Worm (Caenorhabditis elegans) whole organism, young adult: Measurements from ENCODE around the gene F11G11.15.
"Not testable (repeated sequence)": the region's sequence is repeated elsewhere in the genome, so short reads cannot be mapped to it uniquely, and the experiment has no call there.

ENCODE experiments used
- B0336.3 ChIP-seq: fragments of 200-800 bp; sonication (Bioruptor generic); IDR thresholded peaks from 2 replicates; pipeline ENCODE4 v1.3.6; 2022; ENCODE audit warnings: missing genetic modification characterization, missing compliant biosample characterization
- C06A6.2 ChIP-seq: fragments of 200-800 bp; sonication (Bioruptor generic); conservative IDR thresholded peaks from 2 replicates; pipeline ENCODE4 v1.3.6; 2022; ENCODE audit warnings: missing genetic modification characterization, missing compliant biosample characterization
- D2030.7 ChIP-seq: fragments of 200-800 bp; sonication (Bioruptor generic); IDR thresholded peaks from 2 replicates; pipeline ENCODE4 v1.3.6; 2022; ENCODE audit warnings: missing genetic modification reagents, missing genetic modification characterization, missing compliant biosample characterization
- F57A8.1 ChIP-seq: fragments of 200-800 bp; sonication (Bioruptor generic); optimal IDR thresholded peaks from 2 replicates; lab custom pipeline; 2018; ENCODE audit warnings: mild to moderate bottlenecking, missing genetic modification characterization, moderate library complexity, missing compliant biosample characterization
- K12H6.12 ChIP-seq: fragments of 200-800 bp; sonication (Bioruptor generic); optimal IDR thresholded peaks from 2 replicates; lab custom pipeline; 2018; ENCODE audit warnings: mild to moderate bottlenecking, missing genetic modification characterization, missing compliant biosample characterization
- T07F8.4 ChIP-seq: sonication (generic microtip); optimal IDR thresholded peaks from 2 replicates; lab custom pipeline; 2016; ENCODE audit warnings: mild to moderate bottlenecking, missing genetic modification characterization, moderate library complexity, missing compliant biosample characterization
- Y53G8AR.9 ChIP-seq: fragments of 200-800 bp; sonication (Bioruptor generic); conservative IDR thresholded peaks from 2 replicates; pipeline ENCODE4 v1.3.6; 2022; ENCODE audit warnings: missing genetic modification reagents, missing genetic modification characterization, missing compliant biosample characterization
- akir-1 ChIP-seq: fragments of 200-800 bp; sonication (Bioruptor generic); optimal IDR thresholded peaks from 2 replicates; lab custom pipeline; 2018; ENCODE audit warnings: mild to moderate bottlenecking, missing genetic modification characterization, moderate library complexity, missing compliant biosample characterization
- bed-1 ChIP-seq: fragments of 200-800 bp; sonication (Bioruptor generic); IDR thresholded peaks from 2 replicates; pipeline ENCODE4 v1.3.6; 2022; ENCODE audit warnings: missing genetic modification reagents, missing genetic modification characterization, missing compliant biosample characterization
- chd-7 ChIP-seq: sonication (generic microtip); optimal IDR thresholded peaks from 2 replicates; lab custom pipeline; 2016; ENCODE audit warnings: mild to moderate bottlenecking, missing genetic modification characterization, moderate library complexity, missing compliant biosample characterization
- dpff-1 ChIP-seq: sonication (generic microtip); optimal IDR thresholded peaks from 2 replicates; lab custom pipeline; 2017; ENCODE audit warnings: mild to moderate bottlenecking, missing genetic modification characterization, missing compliant biosample characterization
- egl-18 ChIP-seq: fragments of 200-800 bp; sonication (Bioruptor generic); IDR thresholded peaks from 2 replicates; pipeline ENCODE4 v1.3.6; 2022; ENCODE audit warnings: missing genetic modification reagents, missing genetic modification characterization, missing compliant biosample characterization
- him-1 ChIP-seq: sonication (generic microtip); optimal IDR thresholded peaks from 2 replicates; lab custom pipeline; 2016; ENCODE audit warnings: missing genotype, missing genetic modification reagents, missing genetic modification characterization, missing compliant biosample characterization
- hmg-1.2 ChIP-seq: fragments of 200-800 bp; sonication (Bioruptor generic); IDR thresholded peaks from 2 replicates; pipeline ENCODE4 v1.3.6; 2022; ENCODE audit warnings: missing genetic modification reagents, missing genetic modification characterization, missing compliant biosample characterization
- madf-6 ChIP-seq: fragments of 200-800 bp; sonication (Bioruptor generic); IDR thresholded peaks from 2 replicates; pipeline ENCODE4 v1.3.6; 2022; ENCODE audit warnings: missing genetic modification reagents, missing genetic modification characterization, missing compliant biosample characterization
- mcd-1 ChIP-seq: fragments of 200-800 bp; sonication (Bioruptor generic); IDR thresholded peaks from 2 replicates; pipeline ENCODE4 v1.3.6; 2022; ENCODE audit warnings: missing genetic modification reagents, missing genetic modification characterization, missing compliant biosample characterization
- nhr-80 ChIP-seq: sonication (generic microtip); optimal IDR thresholded peaks from 2 replicates; lab custom pipeline; 2016; ENCODE audit warnings: missing genetic modification characterization, missing compliant biosample characterization
- rcor-1 ChIP-seq: fragments of 200-800 bp; sonication (Bioruptor generic); IDR thresholded peaks from 2 replicates; pipeline ENCODE4 v1.3.6; 2022; ENCODE audit warnings: missing genetic modification reagents, missing genetic modification characterization, missing compliant biosample characterization
- repo-1 ChIP-seq: sonication (generic microtip); optimal IDR thresholded peaks from 2 replicates; lab custom pipeline; 2017; ENCODE audit warnings: mild to moderate bottlenecking, missing genetic modification characterization, missing compliant biosample characterization
- sptf-2 ChIP-seq: fragments of 200-800 bp; sonication (Bioruptor generic); optimal IDR thresholded peaks from 2 replicates; lab custom pipeline; 2018; ENCODE audit warnings: mild to moderate bottlenecking, missing genetic modification characterization, missing compliant biosample characterization
- tbx-9 ChIP-seq: sonication (generic microtip); optimal IDR thresholded peaks from 2 replicates; lab custom pipeline; 2016; ENCODE audit warnings: borderline replicate concordance, missing genetic modification characterization, inconsistent platforms, missing compliant biosample characterization
- zfh-2 ChIP-seq: fragments of 200-800 bp; sonication (Bioruptor generic); conservative IDR thresholded peaks from 2 replicates; pipeline ENCODE4 v1.3.6; 2022; ENCODE audit warnings: missing genetic modification reagents, missing genetic modification characterization, missing compliant biosample characterization
- zim-3 ChIP-seq: sonication (generic microtip); optimal IDR thresholded peaks from 2 replicates; lab custom pipeline; 2017; ENCODE audit warnings: mild to moderate bottlenecking, missing genetic modification characterization, moderate library complexity, missing compliant biosample characterization
- ztf-18 ChIP-seq: sonication (generic microtip); optimal IDR thresholded peaks from 2 replicates; lab custom pipeline; 2016; ENCODE audit warnings: missing genotype, mild to moderate bottlenecking, missing genetic modification characterization, missing compliant biosample characterization
- ztf-3 ChIP-seq: fragments of 200-800 bp; sonication (Bioruptor generic); optimal IDR thresholded peaks from 2 replicates; lab custom pipeline; 2018; ENCODE audit warnings: mild to moderate bottlenecking, missing genetic modification characterization, missing compliant biosample characterization

Gene F11G11.15

ce11 chrII:4915572-4915971 is 40.9 kb downstream of the F11G11.15 start:
- no peak for TF ChIP-seq mcd-1 (GFP tag; lab: Robert Waterston, UW)
- TF ChIP-seq him-1 (tag; lab: Kevin White, UChicago), result no peak
- no peak for TF ChIP-seq F57A8.1
- TF ChIP-seq hmg-1.2 (GFP tag; lab: Robert Waterston, UW), result no peak
- TF ChIP-seq rcor-1 (GFP tag; lab: Robert Waterston, UW), result no peak
- TF ChIP-seq zfh-2, result no peak
- no peak for TF ChIP-seq Y53G8AR.9
- no peak for TF ChIP-seq zim-3 (tag; lab: Kevin White, UChicago)
- no peak for TF ChIP-seq C06A6.2 (GFP tag; lab: Robert Waterston, UW)
- no peak for TF ChIP-seq sptf-2 (GFP tag; lab: Kevin White, UChicago)
- no peak for TF ChIP-seq egl-18
- no peak for TF ChIP-seq B0336.3 (GFP tag; lab: Robert Waterston, UW)
- TF ChIP-seq tbx-9 (tag; lab: Kevin White, UChicago), result no peak
- no peak for TF ChIP-seq ztf-3
- no peak for TF ChIP-seq bed-1 (GFP tag; lab: Robert Waterston, UW)

DNA sequence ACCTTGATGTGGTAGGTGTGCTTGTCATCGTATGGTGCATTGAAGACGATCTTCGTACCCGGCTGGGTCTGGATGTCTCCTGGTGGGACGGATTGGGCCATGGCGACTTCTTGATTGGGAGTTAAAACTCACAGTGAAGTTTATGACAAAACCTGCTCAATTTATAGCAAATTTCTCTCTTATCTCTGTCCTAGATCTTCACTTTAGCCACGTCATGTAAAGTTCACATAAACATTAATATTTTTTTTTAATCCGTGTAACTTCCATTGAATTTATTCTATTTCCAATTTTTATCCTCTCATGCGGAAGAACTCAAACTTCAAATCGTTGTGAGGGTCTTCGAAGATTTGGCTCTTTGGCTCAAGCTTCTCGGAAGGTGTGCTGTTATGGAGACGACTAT is 41.8 kb downstream of the F11G11.15 start, which contains the start of gene msp-31:
msp-31 (minus strand) TSS at position 101 of the 400 bp plus-strand sequence.
- not testable (repeated sequence) for TF ChIP-seq dpff-1, K12H6.12, chd-7 (tag; lab: Kevin White, UChicago)

DNA sequence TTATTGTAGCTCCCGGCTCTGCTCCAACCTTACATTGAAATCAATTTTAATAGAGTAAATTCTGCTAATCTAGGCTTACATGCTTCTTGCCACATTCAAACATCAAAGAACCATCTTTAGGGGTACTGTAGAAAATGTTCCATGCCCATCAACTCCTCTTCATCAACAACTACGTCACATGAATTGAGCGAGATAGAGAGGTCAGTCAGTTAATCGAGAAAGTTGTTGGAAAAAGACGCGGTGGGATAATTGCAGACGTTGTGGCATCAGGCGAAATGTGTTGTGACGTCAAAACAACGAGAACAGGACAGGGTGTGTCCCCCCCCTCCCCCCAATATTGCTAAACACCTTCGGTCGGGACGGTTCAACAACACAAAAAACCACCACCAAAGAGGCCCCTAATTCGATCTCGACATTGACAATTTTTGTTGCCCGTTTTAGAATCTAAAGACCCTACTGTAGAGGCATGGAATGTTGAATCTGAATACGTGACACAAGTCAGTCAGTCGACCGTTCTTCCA is 43.9 kb downstream of the F11G11.15 start:
- TF ChIP-seq ztf-18 (tag; lab: Kevin White, UChicago) (no peak), zim-3 (tag; lab: Kevin White, UChicago) (no peak), T07F8.4 (tag; lab: Kevin White, UChicago) (no peak), D2030.7 (GFP tag; lab: Robert Waterston, UW) (no peak), repo-1 (tag; lab: Kevin White, UChicago) (no peak), mcd-1 (GFP tag; lab: Robert Waterston, UW) (no peak), akir-1 (GFP tag; lab: Kevin White, UChicago) (no peak)
- TF ChIP-seq, all 124 proteins: peak for 0

- TF ChIP-seq madf-6 (GFP tag; lab: Robert Waterston, UW), result no peak
- 0 out of 2 replicates have a peak, but pooled peaks have one; percentile 12 for TF ChIP-seq Y53G8AR.9
- no peak for TF ChIP-seq B0336.3 (GFP tag; lab: Robert Waterston, UW)
- peak; percentile 12 for TF ChIP-seq nhr-80 (tag; lab: Kevin White, UChicago)
- TF ChIP-seq, all 124 proteins: peak for 2
These were observed 46.0 kb downstream of the F11G11.15 start for ce11 chrII:4920608-4921007.
